Fruit fly (Drosophila melanogaster): ENCODE data around the gene CG10621.

- TF ChIP-seq h (optimal IDR thresholded peaks at IDR 0.05) (no peak), insv (optimal IDR thresholded peaks at IDR 0.05) (no peak), ttk (optimal IDR thresholded peaks at IDR 0.05) (no peak), Myc (optimal IDR thresholded peaks at IDR 0.05) (no peak), psq (optimal IDR thresholded peaks at IDR 0.05) (no peak)
Measured at dm6 chr2L:18976749-18977148, 22.5 kb upstream of the CG10621 start.

Measured in Kc167 (cell line).